Worm (Caenorhabditis elegans) whole organism, L2 larva: Measurements from ENCODE around the gene anat-1.

Experiments used
- fos-1 ChIP-seq: fragments of 150-350 bp; optimal IDR thresholded peaks from 2 replicates; lab custom pipeline; 2014; ENCODE audit warnings: missing biosample characterization, missing genetic modification characterization
- nhr-10 ChIP-seq: sonication (generic microtip); optimal IDR thresholded peaks from 2 replicates; lab custom pipeline; 2017; ENCODE audit warnings: missing biosample characterization, missing genetic modification characterization
- nhr-12 ChIP-seq: fragments of 150-350 bp; optimal IDR thresholded peaks from 2 replicates; lab custom pipeline; 2014; ENCODE audit warnings: missing biosample characterization, missing genetic modification characterization
- nhr-237 ChIP-seq: fragments of 150-350 bp; optimal IDR thresholded peaks from 2 replicates; lab custom pipeline; 2014; ENCODE audit warnings: missing biosample characterization, missing genetic modification characterization
- unc-62 ChIP-seq: fragments of 150-350 bp; optimal IDR thresholded peaks from 2 replicates; lab custom pipeline; 2014; ENCODE audit warnings: missing biosample characterization, missing genetic modification reagents, missing genetic modification characterization

ce11 chrIV:6785873-6786272 lies 15.2 kb downstream of the anat-1 start:
- TF ChIP-seq nhr-12 (no peak), nhr-237 (tag; lab: Kevin White, UChicago) (no peak), nhr-10 (tag; lab: Kevin White, UChicago) (no peak), fos-1 (tag; lab: Kevin White, UChicago) (peak; percentile 71), unc-62 (GFP tag; lab: Kevin White, UChicago) (no peak)
